Worm (Caenorhabditis elegans) whole organism, late embryonic: ENCODE data around the gene D1005.5.
"Not testable (repeated sequence)": the region's sequence is repeated elsewhere in the genome, so short reads cannot be mapped to it uniquely, and the experiment has no call there.

ENCODE experiments used
- F13H6.1 ChIP-seq: sonication (generic microtip); optimal IDR thresholded peaks from 2 replicates; lab custom pipeline; 2016; ENCODE audit warnings: missing genetic modification characterization, missing compliant biosample characterization
- K02D7.2 ChIP-seq: sonication (generic microtip); optimal IDR thresholded peaks from 2 replicates; lab custom pipeline; 2017; ENCODE audit warnings: mild to moderate bottlenecking, missing genetic modification characterization, missing compliant biosample characterization
- K09A11.1 ChIP-seq: sonication (generic microtip); optimal IDR thresholded peaks from 2 replicates; lab custom pipeline; 2017; ENCODE audit warnings: antibody characterized with exemption, mild to moderate bottlenecking, missing genetic modification characterization, missing compliant biosample characterization; ENCODE audit not compliant: insufficient read depth
- Y22D7AL.16 ChIP-seq: sonication (generic microtip); optimal IDR thresholded peaks from 2 replicates; lab custom pipeline; 2016; ENCODE audit warnings: missing genetic modification characterization, missing compliant biosample characterization
- ama-1 ChIP-seq: fragments of 150-350 bp; optimal IDR thresholded peaks from 2 replicates; lab custom pipeline; 2014
- ceh-24 ChIP-seq: sonication (generic microtip); optimal IDR thresholded peaks from 2 replicates; lab custom pipeline; 2016; ENCODE audit warnings: mild to moderate bottlenecking, missing genetic modification characterization, missing compliant biosample characterization
- ceh-45 ChIP-seq: fragments of 200-800 bp; sonication (Bioruptor generic); IDR thresholded peaks from 2 replicates; pipeline ENCODE4 v1.3.6; 2022; ENCODE audit warnings: missing genetic modification reagents, missing genetic modification characterization, missing compliant biosample characterization
- che-1 ChIP-seq: sonication (generic microtip); optimal IDR thresholded peaks from 2 replicates; lab custom pipeline; 2016; ENCODE audit warnings: mild to moderate bottlenecking, missing genetic modification characterization, missing compliant biosample characterization
- dmd-4 ChIP-seq: sonication (generic microtip); optimal IDR thresholded peaks from 2 replicates; lab custom pipeline; 2016; ENCODE audit warnings: borderline replicate concordance, missing genetic modification characterization, missing compliant biosample characterization
- ets-4 ChIP-seq: sonication (generic microtip); optimal IDR thresholded peaks from 2 replicates; lab custom pipeline; 2016; ENCODE audit warnings: missing genetic modification characterization, missing compliant biosample characterization
- eyg-1 ChIP-seq: sonication (generic microtip); optimal IDR thresholded peaks from 2 replicates; lab custom pipeline; 2016; ENCODE audit warnings: missing genotype, missing genetic modification characterization, missing compliant biosample characterization
- fax-1 ChIP-seq: sonication (generic microtip); optimal IDR thresholded peaks from 2 replicates; lab custom pipeline; 2016; ENCODE audit warnings: missing genotype, missing genetic modification characterization, missing compliant biosample characterization
- gmeb-2 ChIP-seq: sonication (generic microtip); optimal IDR thresholded peaks from 2 replicates; lab custom pipeline; 2016; ENCODE audit warnings: missing genetic modification characterization, inconsistent platforms, missing compliant biosample characterization
- hlh-13 ChIP-seq: fragments of 200-800 bp; sonication (Bioruptor generic); optimal IDR thresholded peaks from 2 replicates; lab custom pipeline; 2018; ENCODE audit warnings: mild to moderate bottlenecking, missing genetic modification characterization, missing compliant biosample characterization
- lin-11 ChIP-seq: fragments of 200-800 bp; sonication (Bioruptor generic); optimal IDR thresholded peaks from 2 replicates; lab custom pipeline; 2018; ENCODE audit warnings: mild to moderate bottlenecking, missing genetic modification characterization, missing compliant biosample characterization
- madf-2 ChIP-seq: sonication (generic microtip); optimal IDR thresholded peaks from 2 replicates; lab custom pipeline; 2017; ENCODE audit warnings: missing genetic modification characterization, missing compliant biosample characterization
- mec-3 ChIP-seq: sonication (generic microtip); optimal IDR thresholded peaks from 2 replicates; lab custom pipeline; 2016; ENCODE audit warnings: borderline replicate concordance, missing genetic modification characterization, missing compliant biosample characterization
- nfya-1 ChIP-seq: sonication (generic microtip); optimal IDR thresholded peaks from 2 replicates; lab custom pipeline; 2017; ENCODE audit warnings: missing genetic modification characterization, mild to moderate bottlenecking, missing compliant biosample characterization, antibody characterized with exemption, moderate library complexity
- nhr-11 ChIP-seq: fragments of 150-350 bp; optimal IDR thresholded peaks from 2 replicates; lab custom pipeline; 2014; ENCODE audit warnings: missing biosample characterization, missing genetic modification characterization
- npax-4 ChIP-seq: sonication (generic microtip); optimal IDR thresholded peaks from 2 replicates; lab custom pipeline; 2016; ENCODE audit warnings: missing genetic modification characterization, missing compliant biosample characterization
- pat-9 ChIP-seq: fragments of 200-800 bp; sonication (Bioruptor generic); optimal IDR thresholded peaks from 2 replicates; lab custom pipeline; 2018; ENCODE audit warnings: mild to moderate bottlenecking, missing genetic modification characterization, moderate library complexity, missing compliant biosample characterization
- pax-1 ChIP-seq: fragments of 150-350 bp; optimal IDR thresholded peaks from 2 replicates; lab custom pipeline; 2014; ENCODE audit warnings: missing biosample characterization, missing genetic modification characterization
- ref-2 ChIP-seq: sonication (generic microtip); optimal IDR thresholded peaks from 2 replicates; lab custom pipeline; 2016; ENCODE audit warnings: missing genetic modification characterization, missing compliant biosample characterization
- sdc-2 ChIP-seq: sonication (generic microtip); optimal IDR thresholded peaks from 2 replicates; lab custom pipeline; 2016; ENCODE audit warnings: missing genotype, missing genetic modification characterization, missing compliant biosample characterization
- unc-42 ChIP-seq: sonication (generic microtip); optimal IDR thresholded peaks from 2 replicates; lab custom pipeline; 2016; ENCODE audit warnings: missing genotype, missing genetic modification characterization, missing compliant biosample characterization
- ztf-16 ChIP-seq: sonication (generic microtip); optimal IDR thresholded peaks from 2 replicates; lab custom pipeline; 2017; ENCODE audit warnings: missing genetic modification characterization, missing compliant biosample characterization

The D1005.5 gene

ce11 chrX:1438925-1439324, 33.9 kb downstream of the D1005.5 start:
- TF ChIP-seq nfya-1 (tag; lab: Kevin White, UChicago) (peak; percentile 5), madf-2 (tag; lab: Kevin White, UChicago) (no peak), hlh-13 (no peak), lin-11 (tag; lab: Kevin White, UChicago) (no peak), pax-1 (tag; lab: Kevin White, UChicago) (no peak), pat-9 (tag; lab: Kevin White, UChicago) (no peak), dmd-4 (tag; lab: Kevin White, UChicago) (no peak), ama-1 (lab: Kevin White, UChicago) (no peak), sdc-2 (tag; lab: Kevin White, UChicago) (peak; percentile 96)

ce11 chrX:1437097-1437496, 35.7 kb downstream of the D1005.5 start:
- TF ChIP-seq ceh-24 (tag; lab: Kevin White, UChicago) (no peak), hlh-13 (no peak), ama-1 (lab: Kevin White, UChicago) (no peak), K02D7.2 (tag; lab: Kevin White, UChicago) (no peak), nfya-1 (tag; lab: Kevin White, UChicago) (peak; percentile 27), che-1 (tag; lab: Kevin White, UChicago) (no peak), ztf-16 (tag; lab: Kevin White, UChicago) (no peak), unc-42 (tag; lab: Kevin White, UChicago) (peak; percentile 8), ceh-45 (GFP tag; lab: Robert Waterston, UW) (no peak), ets-4 (no peak), ref-2 (no peak), Y22D7AL.16 (tag; lab: Kevin White, UChicago) (no peak), nhr-11 (tag; lab: Kevin White, UChicago) (no peak), sdc-2 (tag; lab: Kevin White, UChicago) (peak; percentile 97), fax-1 (tag; lab: Kevin White, UChicago) (no peak)
- TF ChIP-seq, all 69 proteins: peak for 3

ce11 chrX:1430707-1431106, 42.1 kb downstream of the D1005.5 start, which contains the start of gene F19G12.1:
TSS of gene F19G12.1 (plus strand) at chrX:1431007.
- TF ChIP-seq gmeb-2, eyg-1, nhr-11 (tag; lab: Kevin White, UChicago): not testable (repeated sequence)

ce11 chrX:1426425-1426824, 46.4 kb downstream of the D1005.5 start, which contains the start of gene F19G12.11:
TSS of gene F19G12.11 (minus strand) at chrX:1426525.
- TF ChIP-seq npax-4: no peak
- no peak for TF ChIP-seq Y22D7AL.16 (tag; lab: Kevin White, UChicago)
- TF ChIP-seq ceh-45 (GFP tag; lab: Robert Waterston, UW): no peak
- no peak for TF ChIP-seq pat-9 (tag; lab: Kevin White, UChicago)
- TF ChIP-seq mec-3 (tag; lab: Kevin White, UChicago): no peak
- no peak for TF ChIP-seq K09A11.1 (tag; lab: Kevin White, UChicago)

- no peak for TF ChIP-seq F13H6.1 (tag; lab: Kevin White, UChicago)
- TF ChIP-seq, all 69 proteins: peak for 0
These were observed 48.3 kb downstream of the D1005.5 start, which contains the start of gene F19G12.3 for ce11 chrX:1424509-1424908. TSS of gene F19G12.3 (plus strand) at chrX:1424809.
